Worm (Caenorhabditis elegans) whole organism, L3 larva: Measurements from ENCODE around the gene F38B7.10.

Experiments
- ceh-9 ChIP-seq: sonication (generic microtip); optimal IDR thresholded peaks from 2 replicates; lab custom pipeline; 2018; ENCODE audit warnings: missing biosample characterization, missing genetic modification characterization
- elt-3 ChIP-seq, 3 experiments: fragments of 150-350 bp in 1 of 3; sonication (generic microtip) in 2 of 3; optimal IDR thresholded peaks; 2 replicates in 2 of 3; 4 replicates in 1 of 3; lab custom pipeline; 2014 to 2017; ENCODE audit warnings: missing biosample characterization in 3 of 3, missing genetic modification characterization in 3 of 3
- nhr-25 ChIP-seq: sonication (generic microtip); optimal IDR thresholded peaks from 2 replicates; lab custom pipeline; 2017; ENCODE audit warnings: missing biosample characterization, missing genetic modification characterization
- unc-62 ChIP-seq: fragments of 150-350 bp; sonication (generic microtip); optimal IDR thresholded peaks from 4 replicates; lab custom pipeline; 2014; ENCODE audit warnings: missing biosample characterization, missing genetic modification reagents, missing genetic modification characterization
- zag-1 ChIP-seq: fragments of 150-350 bp; optimal IDR thresholded peaks from 2 replicates; lab custom pipeline; 2014; ENCODE audit warnings: missing biosample characterization, missing genetic modification characterization

- no peak for TF ChIP-seq nhr-25
- TF ChIP-seq zag-1 (tag; lab: Kevin White, UChicago): no peak
- TF ChIP-seq unc-62 (GFP tag; lab: Kevin White, UChicago): no peak
- no peak for TF ChIP-seq elt-3 (tag; optimal IDR thresholded peaks at IDR 0.05; lab: Kevin White, UChicago)
- TF ChIP-seq ceh-9 (tag; lab: Kevin White, UChicago): no peak
Observed at ce11 chrV:11580826-11581225, 35.5 kb downstream of the F38B7.10 start, which contains the start of gene srx-90.
